Worm (Caenorhabditis elegans) whole organism, L3 larva: ENCODE data around the gene nep-11.

Experiments
- ceh-82 ChIP-seq: fragments of 150-350 bp; optimal IDR thresholded peaks from 2 replicates; lab custom pipeline; 2014; ENCODE audit warnings: missing biosample characterization, missing genetic modification characterization
- daf-12 ChIP-seq: fragments of 150-350 bp; optimal IDR thresholded peaks from 2 replicates; lab custom pipeline; 2014; ENCODE audit warnings: missing biosample characterization, missing genetic modification reagents, missing genetic modification characterization
- fkh-10 ChIP-seq: sonication (generic microtip); optimal IDR thresholded peaks from 2 replicates; lab custom pipeline; 2017; ENCODE audit warnings: missing biosample characterization, missing genetic modification reagents, missing genetic modification characterization
- fos-1 ChIP-seq: fragments of 150-350 bp; optimal IDR thresholded peaks from 2 replicates; lab custom pipeline; 2014; ENCODE audit warnings: missing biosample characterization, missing genetic modification characterization
- nfya-1 ChIP-seq: sonication (generic microtip); optimal IDR thresholded peaks from 2 replicates; lab custom pipeline; 2017; ENCODE audit warnings: missing genetic modification characterization, mild to moderate bottlenecking, missing compliant biosample characterization, antibody characterized with exemption, moderate library complexity; ENCODE audit not compliant: insufficient read depth
- nhr-28 ChIP-seq: fragments of 150-350 bp; optimal IDR thresholded peaks from 2 replicates; lab custom pipeline; 2014; ENCODE audit warnings: missing biosample characterization, missing genetic modification characterization
- nhr-76 ChIP-seq: fragments of 150-350 bp; sonication (generic microtip); optimal IDR thresholded peaks from 5 replicates; lab custom pipeline; 2014; ENCODE audit warnings: missing biosample characterization, missing genetic modification characterization
- sea-2 ChIP-seq: fragments of 150-350 bp; sonication (generic microtip); optimal IDR thresholded peaks from 4 replicates; lab custom pipeline; 2014; ENCODE audit warnings: missing biosample characterization, missing genetic modification reagents, missing genetic modification characterization
- ztf-4 ChIP-seq: fragments of 150-350 bp; optimal IDR thresholded peaks from 2 replicates; lab custom pipeline; 2014; ENCODE audit warnings: missing biosample characterization, missing genetic modification characterization

ce11 chrII:3416528-3416927 is 8.8 kb downstream of the nep-11 start, which contains the start of gene nep-6:
- TF ChIP-seq nhr-76 (tag; lab: Kevin White, UChicago) (no peak), fkh-10 (GFP tag; lab: Kevin White, UChicago) (no peak), nfya-1 (tag; lab: Kevin White, UChicago) (no peak), fos-1 (tag; lab: Kevin White, UChicago) (no peak), ceh-82 (tag; lab: Kevin White, UChicago) (no peak), daf-12 (tag; lab: Kevin White, UChicago) (no peak), ztf-4 (tag; lab: Kevin White, UChicago) (no peak), nhr-28 (tag; lab: Kevin White, UChicago) (no peak), sea-2 (GFP tag; lab: Kevin White, UChicago) (no peak)
